Worm (Caenorhabditis elegans) whole organism, L2 larva: ENCODE results near the gene coq-2.

Experiments used
- C34F6.9 ChIP-seq: fragments of 150-350 bp; optimal IDR thresholded peaks from 2 replicates; lab custom pipeline; 2014; ENCODE audit warnings: missing biosample characterization, missing genetic modification characterization
- F13H6.1 ChIP-seq: sonication (generic microtip); optimal IDR thresholded peaks from 2 replicates; lab custom pipeline; 2016; ENCODE audit warnings: missing genetic modification characterization, missing compliant biosample characterization
- ZK546.5 ChIP-seq: sonication (generic microtip); optimal IDR thresholded peaks from 2 replicates; lab custom pipeline; 2017; ENCODE audit warnings: missing biosample characterization, missing genetic modification characterization
- alr-1 ChIP-seq: fragments of 150-350 bp; optimal IDR thresholded peaks from 2 replicates; lab custom pipeline; 2014; ENCODE audit warnings: missing biosample characterization, missing genetic modification characterization
- aly-2 ChIP-seq: fragments of 150-350 bp; optimal IDR thresholded peaks from 2 replicates; lab custom pipeline; 2014; ENCODE audit warnings: missing biosample characterization, missing genetic modification characterization
- blmp-1 ChIP-seq: sonication (generic microtip); optimal IDR thresholded peaks from 2 replicates; lab custom pipeline; 2017; ENCODE audit warnings: missing genetic modification characterization, mild to moderate bottlenecking, missing compliant biosample characterization, antibody characterized with exemption, moderate library complexity; ENCODE audit not compliant: insufficient read depth
- ceh-16 ChIP-seq: fragments of 150-350 bp; optimal IDR thresholded peaks from 2 replicates; lab custom pipeline; 2014; ENCODE audit warnings: missing biosample characterization, missing genetic modification characterization
- crh-2 ChIP-seq: sonication (generic microtip); optimal IDR thresholded peaks from 2 replicates; lab custom pipeline; 2017; ENCODE audit warnings: missing biosample characterization, missing genetic modification characterization
- egl-27 ChIP-seq: sonication (generic microtip); optimal IDR thresholded peaks from 3 replicates; lab custom pipeline; 2017; ENCODE audit warnings: missing biosample characterization, missing genetic modification reagents, missing genetic modification characterization
- elt-1 ChIP-seq: fragments of 150-350 bp; optimal IDR thresholded peaks from 2 replicates; lab custom pipeline; 2014; ENCODE audit warnings: missing biosample characterization, missing genetic modification characterization
- fos-1 ChIP-seq: fragments of 150-350 bp; optimal IDR thresholded peaks from 2 replicates; lab custom pipeline; 2014; ENCODE audit warnings: missing biosample characterization, missing genetic modification characterization
- gmeb-1 ChIP-seq: fragments of 150-350 bp; optimal IDR thresholded peaks from 2 replicates; lab custom pipeline; 2014; ENCODE audit warnings: missing biosample characterization, missing genetic modification characterization
- lin-11 ChIP-seq: fragments of 150-350 bp; sonication (generic microtip); optimal IDR thresholded peaks from 2 replicates; lab custom pipeline; 2014; ENCODE audit warnings: missing biosample characterization, missing genetic modification characterization, inconsistent platforms, mixed read lengths
- lin-13 ChIP-seq: fragments of 150-350 bp; optimal IDR thresholded peaks from 2 replicates; lab custom pipeline; 2014; ENCODE audit warnings: missing biosample characterization, missing genetic modification reagents, missing genetic modification characterization
- lsy-2 ChIP-seq, 2 experiments: fragments of 150-350 bp in 1 of 2; sonication (generic microtip) in 1 of 2; optimal IDR thresholded peaks; 2 replicates each; lab custom pipeline; 2014 to 2017; ENCODE audit warnings: missing biosample characterization in 2 of 2, missing genetic modification characterization in 2 of 2
- mab-5 ChIP-seq: fragments of 150-350 bp; optimal IDR thresholded peaks from 2 replicates; lab custom pipeline; 2014; ENCODE audit warnings: missing biosample characterization, missing genetic modification characterization
- mbf-1 ChIP-seq: sonication (generic microtip); optimal IDR thresholded peaks from 2 replicates; lab custom pipeline; 2017; ENCODE audit warnings: missing biosample characterization, missing genetic modification characterization
- mdl-1 ChIP-seq, 2 experiments: fragments of 150-350 bp in 1 of 2; sonication (generic microtip) in 1 of 2; optimal IDR thresholded peaks; 2 replicates each; lab custom pipeline; 2017; ENCODE audit warnings: missing biosample characterization in 2 of 2, missing genetic modification characterization in 2 of 2
- nhr-10 ChIP-seq: sonication (generic microtip); optimal IDR thresholded peaks from 2 replicates; lab custom pipeline; 2017; ENCODE audit warnings: missing biosample characterization, missing genetic modification characterization
- nhr-11 ChIP-seq: fragments of 150-350 bp; optimal IDR thresholded peaks from 2 replicates; lab custom pipeline; 2014; ENCODE audit warnings: missing biosample characterization, missing genetic modification characterization
- nhr-12 ChIP-seq: fragments of 150-350 bp; optimal IDR thresholded peaks from 2 replicates; lab custom pipeline; 2014; ENCODE audit warnings: missing biosample characterization, missing genetic modification characterization
- nhr-21 ChIP-seq: fragments of 150-350 bp; optimal IDR thresholded peaks from 2 replicates; lab custom pipeline; 2014; ENCODE audit warnings: missing biosample characterization, missing genetic modification characterization
- nhr-23 ChIP-seq: fragments of 150-350 bp; optimal IDR thresholded peaks from 2 replicates; lab custom pipeline; 2014; ENCODE audit warnings: missing biosample characterization, missing genetic modification reagents, missing genetic modification characterization
- nhr-25 ChIP-seq: fragments of 150-350 bp; sonication (generic microtip); optimal IDR thresholded peaks from 3 replicates; lab custom pipeline; 2014; ENCODE audit warnings: missing biosample characterization, missing genetic modification characterization
- nhr-6 ChIP-seq: fragments of 150-350 bp; optimal IDR thresholded peaks from 2 replicates; lab custom pipeline; 2014; ENCODE audit warnings: missing biosample characterization, missing genetic modification characterization
- peb-1 ChIP-seq: fragments of 150-350 bp; optimal IDR thresholded peaks from 2 replicates; lab custom pipeline; 2014; ENCODE audit warnings: missing biosample characterization, missing genetic modification characterization
- sem-4 ChIP-seq: fragments of 150-350 bp; optimal IDR thresholded peaks from 2 replicates; lab custom pipeline; 2014; ENCODE audit warnings: missing biosample characterization, missing genetic modification reagents, missing genetic modification characterization
- skn-1 ChIP-seq: sonication (generic microtip); optimal IDR thresholded peaks from 2 replicates; lab custom pipeline; 2017; ENCODE audit warnings: missing biosample characterization, missing genetic modification characterization
- sma-3 ChIP-seq: sonication (generic microtip); optimal IDR thresholded peaks from 2 replicates; lab custom pipeline; 2016; ENCODE audit warnings: missing genetic modification reagents, missing genetic modification characterization, missing compliant biosample characterization
- sma-9 ChIP-seq, 2 experiments: fragments of 150-350 bp in 1 of 2; sonication (generic microtip) in 1 of 2; optimal IDR thresholded peaks; 2 replicates each; lab custom pipeline; 2014 to 2016; ENCODE audit warnings: missing genetic modification characterization in 2 of 2, mild to moderate bottlenecking in 1 of 2, missing biosample characterization in 1 of 2, missing compliant biosample characterization in 1 of 2, missing genetic modification reagents in 1 of 2, moderate library complexity in 1 of 2
- snpc-4 ChIP-seq: fragments of 150-350 bp; optimal IDR thresholded peaks from 2 replicates; lab custom pipeline; 2014; ENCODE audit warnings: missing biosample characterization, missing genetic modification characterization
- unc-39 ChIP-seq: fragments of 150-350 bp; optimal IDR thresholded peaks from 2 replicates; lab custom pipeline; 2014; ENCODE audit warnings: missing biosample characterization, missing genetic modification characterization
- unc-55 ChIP-seq: fragments of 150-350 bp; sonication (generic microtip); optimal IDR thresholded peaks from 3 replicates; lab custom pipeline; 2014; ENCODE audit warnings: missing biosample characterization, missing genetic modification reagents, missing genetic modification characterization
- unc-62 ChIP-seq: fragments of 150-350 bp; optimal IDR thresholded peaks from 2 replicates; lab custom pipeline; 2014; ENCODE audit warnings: missing biosample characterization, missing genetic modification reagents, missing genetic modification characterization
- ztf-11 ChIP-seq: sonication (generic microtip); optimal IDR thresholded peaks from 2 replicates; lab custom pipeline; 2017; ENCODE audit warnings: missing biosample characterization, missing genetic modification characterization

The coq-2 gene

DNA sequence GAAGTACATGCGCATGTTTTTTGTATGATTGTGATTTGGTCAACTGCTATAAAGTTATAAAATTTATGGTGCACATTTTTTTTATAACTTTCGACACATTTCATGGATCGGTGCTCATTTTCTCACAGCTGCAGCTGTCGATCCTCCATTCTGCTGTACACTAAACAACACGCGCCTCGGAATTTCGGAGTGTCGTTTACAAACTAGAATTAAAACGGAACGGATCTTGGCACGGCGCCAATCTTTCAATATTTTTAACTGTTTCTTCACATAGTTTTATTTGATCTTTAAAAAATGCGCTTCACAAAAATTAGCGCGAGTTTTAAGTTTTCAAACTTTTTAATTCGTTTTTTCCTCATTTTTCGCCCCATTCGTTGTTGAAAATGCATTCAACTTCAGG lies 10.6 kb downstream of the coq-2 start, which contains the start of gene let-711:
TSS of gene let-711 (plus strand) at position 337 of the 400 bp plus-strand sequence.
- TF ChIP-seq crh-2 (tag; lab: Kevin White, UChicago) = no peak
- peak; percentile 20 for TF ChIP-seq unc-55
- no peak for TF ChIP-seq unc-39 (tag; lab: Kevin White, UChicago)
- TF ChIP-seq C34F6.9 (tag; lab: Kevin White, UChicago) = peak; percentile 26
- no peak for TF ChIP-seq mbf-1 (tag; lab: Kevin White, UChicago)
- TF ChIP-seq lsy-2 (tag; optimal IDR thresholded peaks at IDR 0.05; lab: Kevin White, UChicago) = peak in 1 of 2 experiments; percentile 37

DNA sequence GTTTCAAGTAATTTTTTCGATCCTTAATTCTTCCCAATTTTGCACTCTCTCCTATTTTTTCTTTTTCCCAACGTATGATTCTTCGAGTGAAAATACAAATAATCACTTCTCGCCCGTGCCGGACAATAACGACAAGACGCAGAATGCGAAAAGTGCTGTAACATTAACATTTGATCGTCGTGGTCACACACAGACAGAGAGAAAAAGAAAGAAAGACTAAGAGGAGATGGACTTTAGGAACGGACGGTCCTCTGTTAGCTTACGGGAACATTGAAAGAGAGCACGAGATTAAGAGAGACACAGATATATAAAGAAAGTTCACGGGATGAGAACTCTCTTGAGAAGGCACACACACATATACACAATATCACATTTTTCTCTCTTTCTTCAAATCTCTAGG lies 12.1 kb downstream of the coq-2 start:
- no peak for TF ChIP-seq ztf-11
- TF ChIP-seq C34F6.9 (tag; lab: Kevin White, UChicago) = peak; percentile 12
- TF ChIP-seq nhr-25 (tag; lab: Kevin White, UChicago) = no peak
- peak; percentile 17 for TF ChIP-seq fos-1 (tag; lab: Kevin White, UChicago)
- TF ChIP-seq sem-4 (tag; lab: Kevin White, UChicago) = peak; percentile 31
- no peak for TF ChIP-seq skn-1 (tag; lab: Kevin White, UChicago)
- no peak for TF ChIP-seq ZK546.5
- no peak for TF ChIP-seq nhr-21 (tag; lab: Kevin White, UChicago)
- no peak for TF ChIP-seq unc-55
- TF ChIP-seq F13H6.1 (tag; lab: Kevin White, UChicago) = peak; percentile 7
- TF ChIP-seq lin-11 = no peak
- no peak for TF ChIP-seq lsy-2 (tag; optimal IDR thresholded peaks at IDR 0.05; lab: Kevin White, UChicago)

DNA sequence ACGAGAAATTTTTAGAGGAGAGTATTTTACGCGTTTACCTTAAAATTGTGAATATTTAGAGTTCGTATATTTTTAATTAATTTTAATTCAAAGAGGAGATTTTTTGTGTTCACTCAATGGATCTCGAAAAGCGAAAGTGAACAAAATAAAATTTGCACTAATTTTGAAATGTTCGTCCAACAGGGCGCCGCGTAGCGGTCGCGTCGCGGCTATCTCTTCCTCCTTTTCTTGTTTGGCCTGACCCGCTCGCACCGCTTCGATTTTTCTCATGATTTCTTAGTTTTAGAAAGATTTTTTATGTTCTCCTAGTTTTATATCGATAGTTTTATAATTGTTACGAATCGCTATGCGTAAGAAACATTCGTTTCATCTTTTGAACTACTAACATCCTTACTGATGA lies 15.7 kb downstream of the coq-2 start:
- no peak for TF ChIP-seq elt-1
- TF ChIP-seq nhr-21 (tag; lab: Kevin White, UChicago) = no peak
- no peak for TF ChIP-seq lin-13 (GFP tag; lab: Kevin White, UChicago)
- no peak for TF ChIP-seq nhr-10 (tag; lab: Kevin White, UChicago)
- TF ChIP-seq mbf-1 (tag; lab: Kevin White, UChicago) = no peak
- TF ChIP-seq mab-5 (tag; lab: Kevin White, UChicago) = no peak
- TF ChIP-seq aly-2 (tag; lab: Kevin White, UChicago) = no peak
- TF ChIP-seq sma-9 (GFP tag; optimal IDR thresholded peaks at IDR 0.05; lab: Kevin White, UChicago) = no peak
- no peak for TF ChIP-seq sma-9 (tag; optimal IDR thresholded peaks at IDR 0.05; lab: Kevin White, UChicago)
- no peak for TF ChIP-seq ZK546.5
- TF ChIP-seq nhr-12 (tag; lab: Kevin White, UChicago) = no peak
- TF ChIP-seq C34F6.9 (tag; lab: Kevin White, UChicago) = peak; percentile 59
- TF ChIP-seq mdl-1 (tag; optimal IDR thresholded peaks at IDR 0.05; lab: Kevin White, UChicago) = no peak
- TF ChIP-seq blmp-1 = peak; percentile 43
- peak; percentile 32 for TF ChIP-seq unc-55
- peak in 1 of 2 experiments; percentile 41 for TF ChIP-seq lsy-2 (tag; optimal IDR thresholded peaks at IDR 0.05; lab: Kevin White, UChicago)
- no peak for TF ChIP-seq snpc-4 (tag; lab: Kevin White, UChicago)
- TF ChIP-seq, all 48 proteins: peak for 4

DNA sequence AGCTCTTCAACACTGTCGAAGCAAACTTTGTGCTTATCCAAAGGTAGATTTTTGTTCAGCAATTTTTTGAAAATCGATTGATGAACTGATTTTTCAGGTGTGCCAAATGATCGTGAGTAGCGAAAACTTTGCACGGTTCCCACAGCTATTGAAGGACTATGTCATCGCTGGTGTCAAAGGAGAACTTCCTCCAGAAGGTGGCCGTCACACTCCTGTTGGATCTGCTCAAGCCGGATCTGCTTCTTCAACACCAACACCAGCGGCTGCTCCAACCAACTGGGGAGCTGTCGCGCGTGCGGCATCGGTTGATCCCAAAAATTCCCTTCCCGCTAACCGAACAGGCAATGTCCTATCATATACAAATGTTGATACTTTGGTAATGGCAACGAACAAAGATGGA lies 17.6 kb downstream of the coq-2 start:
- TF ChIP-seq peb-1 (tag; lab: Kevin White, UChicago) (no peak), nhr-11 (no peak), mab-5 (tag; lab: Kevin White, UChicago) (no peak), unc-62 (no peak), nhr-23 (tag; lab: Kevin White, UChicago) (no peak), alr-1 (tag; lab: Kevin White, UChicago) (no peak), ceh-16 (tag; lab: Kevin White, UChicago) (no peak), sma-3 (GFP tag; lab: Kevin White, UChicago) (no peak), nhr-6 (tag; lab: Kevin White, UChicago) (no peak), nhr-25 (tag; lab: Kevin White, UChicago) (no peak), snpc-4 (tag; lab: Kevin White, UChicago) (no peak), ZK546.5 (no peak), mdl-1 (tag; optimal IDR thresholded peaks at IDR 0.05; lab: Kevin White, UChicago) (no peak), sma-9 (GFP tag; optimal IDR thresholded peaks at IDR 0.05; lab: Kevin White, UChicago) (no peak), sma-9 (tag; optimal IDR thresholded peaks at IDR 0.05; lab: Kevin White, UChicago) (no peak), fos-1 (tag; lab: Kevin White, UChicago) (no peak), nhr-12 (tag; lab: Kevin White, UChicago) (no peak), egl-27 (no peak), ztf-11 (no peak), gmeb-1 (tag; lab: Kevin White, UChicago) (no peak), nhr-10 (tag; lab: Kevin White, UChicago) (no peak)
